Worm (Caenorhabditis elegans) whole organism, L4 larva: ENCODE results near the gene rer-1.
A peak's percentile ranks its signal among the peaks of the same experiment; 100 is the strongest.

Experiments
- F26F4.8 ChIP-seq: fragments of 200-800 bp; sonication (Bioruptor generic); conservative IDR thresholded peaks from 2 replicates; pipeline ENCODE4 v1.3.6; 2022; ENCODE audit warnings: missing genetic modification characterization, missing compliant biosample characterization
- F37D6.2 ChIP-seq: sonication (generic microtip); optimal IDR thresholded peaks from 2 replicates; lab custom pipeline; 2016; ENCODE audit warnings: mild to moderate bottlenecking, missing genetic modification characterization, missing compliant biosample characterization
- F49E8.2 ChIP-seq: sonication (generic microtip); optimal IDR thresholded peaks from 2 replicates; lab custom pipeline; 2016; ENCODE audit warnings: missing compliant biosample characterization, mild to moderate bottlenecking, missing genetic modification characterization, borderline replicate concordance
- Y105C5A.15 ChIP-seq: fragments of 200-800 bp; sonication (Bioruptor generic); IDR thresholded peaks from 2 replicates; pipeline ENCODE4 v1.3.6; 2022; ENCODE audit warnings: missing genetic modification characterization, missing compliant biosample characterization
- ZK337.2 ChIP-seq: fragments of 200-800 bp; sonication (Bioruptor generic); IDR thresholded peaks from 2 replicates; pipeline ENCODE4 v1.3.6; 2022; ENCODE audit warnings: missing genetic modification reagents, missing genetic modification characterization, missing compliant biosample characterization
- aha-1 ChIP-seq: fragments of 150-350 bp; peaks from one replicate; lab custom pipeline; 2014; ENCODE audit warnings: missing biosample characterization, missing genetic modification characterization
- ceh-20 ChIP-seq: fragments of 200-800 bp; sonication (Bioruptor generic); IDR thresholded peaks from 2 replicates; pipeline ENCODE4 v1.3.6; 2022; ENCODE audit warnings: missing genetic modification reagents, missing genetic modification characterization, missing compliant biosample characterization
- ceh-32 ChIP-seq: sonication (generic microtip); optimal IDR thresholded peaks from 2 replicates; lab custom pipeline; 2016; ENCODE audit warnings: mild to moderate bottlenecking, missing genetic modification characterization, missing compliant biosample characterization; ENCODE audit not compliant: poor library complexity
- ceh-62 ChIP-seq: sonication (generic microtip); optimal IDR thresholded peaks from 2 replicates; lab custom pipeline; 2017; ENCODE audit warnings: missing biosample characterization, missing genetic modification characterization
- ces-1 ChIP-seq: fragments of 150-350 bp; sonication (generic microtip); optimal IDR thresholded peaks from 4 replicates; lab custom pipeline; 2014; ENCODE audit warnings: missing biosample characterization, missing genetic modification reagents, missing genetic modification characterization
- daf-16 ChIP-seq, 3 experiments: sonication (generic microtip); optimal IDR thresholded peaks; 2 replicates each; lab custom pipeline; 2016 to 2017; ENCODE audit warnings: missing genetic modification characterization in 3 of 3, missing genetic modification reagents in 3 of 3, mild to moderate bottlenecking in 2 of 3, missing compliant biosample characterization in 2 of 3, missing biosample characterization in 1 of 3, moderate library complexity in 1 of 3
- dmd-6 ChIP-seq: fragments of 200-800 bp; sonication (Bioruptor generic); IDR thresholded peaks from 2 replicates; pipeline ENCODE4 v1.3.6; 2022; ENCODE audit warnings: missing genetic modification reagents, missing genetic modification characterization, missing compliant biosample characterization
- dmd-8 ChIP-seq: fragments of 200-800 bp; sonication (Bioruptor generic); IDR thresholded peaks from 2 replicates; pipeline ENCODE4 v1.3.6; 2022; ENCODE audit warnings: missing genetic modification characterization, missing compliant biosample characterization
- fkh-10 ChIP-seq: fragments of 150-350 bp; optimal IDR thresholded peaks from 2 replicates; lab custom pipeline; 2014; ENCODE audit warnings: missing biosample characterization, missing genetic modification reagents, missing genetic modification characterization
- gei-8 ChIP-seq: fragments of 200-800 bp; sonication (Bioruptor generic); optimal IDR thresholded peaks from 2 replicates; lab custom pipeline; 2018; ENCODE audit warnings: mild to moderate bottlenecking, missing genetic modification characterization, missing compliant biosample characterization
- hif-1 ChIP-seq, 2 experiments: sonication (generic microtip); optimal IDR thresholded peaks; 2 replicates each; lab custom pipeline; 2016 to 2017; ENCODE audit warnings: missing compliant biosample characterization in 2 of 2, missing genetic modification characterization in 2 of 2, missing genetic modification reagents in 2 of 2, missing genotype in 2 of 2, mild to moderate bottlenecking in 1 of 2
- hlh-11 ChIP-seq: fragments of 200-800 bp; sonication (Bioruptor generic); optimal IDR thresholded peaks from 2 replicates; lab custom pipeline; 2018; ENCODE audit warnings: mild to moderate bottlenecking, missing genetic modification characterization, missing compliant biosample characterization
- hlh-30 ChIP-seq: sonication (generic microtip); optimal IDR thresholded peaks from 2 replicates; lab custom pipeline; 2017; ENCODE audit warnings: antibody characterized with exemption, mild to moderate bottlenecking, missing genetic modification characterization, missing compliant biosample characterization; ENCODE audit not compliant: insufficient read depth
- hmg-1.1 ChIP-seq: fragments of 200-800 bp; sonication (Bioruptor generic); IDR thresholded peaks from 2 replicates; pipeline ENCODE4 v1.3.6; 2022; ENCODE audit warnings: missing genetic modification reagents, missing genetic modification characterization, missing compliant biosample characterization
- lim-7 ChIP-seq: fragments of 200-800 bp; sonication (Bioruptor generic); IDR thresholded peaks from 2 replicates; pipeline ENCODE4 v1.3.6; 2022; ENCODE audit warnings: missing genetic modification characterization, missing compliant biosample characterization
- lin-13 ChIP-seq: fragments of 150-350 bp; optimal IDR thresholded peaks from 2 replicates; lab custom pipeline; 2014; ENCODE audit warnings: missing biosample characterization, missing genetic modification reagents, missing genetic modification characterization
- lin-15B ChIP-seq: fragments of 150-350 bp; sonication (generic microtip); optimal IDR thresholded peaks from 3 replicates; lab custom pipeline; 2014; ENCODE audit warnings: missing biosample characterization, missing genetic modification characterization
- lsy-2 ChIP-seq, 2 experiments: fragments of 150-350 bp in 1 of 2; sonication (generic microtip) in 1 of 2; optimal IDR thresholded peaks; 2 replicates each; lab custom pipeline; 2014 to 2017; ENCODE audit warnings: missing biosample characterization in 2 of 2, missing genetic modification characterization in 2 of 2
- madf-5 ChIP-seq, 2 experiments: fragments of 200-800 bp; sonication (Bioruptor generic); IDR thresholded peaks; 2 replicates each; pipeline ENCODE4 v1.3.6; 2022; ENCODE audit warnings: missing compliant biosample characterization in 2 of 2, missing genetic modification characterization in 2 of 2
- mdl-1 ChIP-seq, 2 experiments: fragments of 150-350 bp in 1 of 2; sonication (generic microtip) in 1 of 2; optimal IDR thresholded peaks; 2 replicates each; lab custom pipeline; 2014 to 2017; ENCODE audit warnings: missing biosample characterization in 2 of 2, missing genetic modification characterization in 2 of 2
- mdt-29 ChIP-seq: fragments of 200-800 bp; sonication (Bioruptor generic); IDR thresholded peaks from 2 replicates; pipeline ENCODE4 v1.3.6; 2022; ENCODE audit warnings: missing genetic modification reagents, missing genetic modification characterization, missing compliant biosample characterization
- mep-1 ChIP-seq: fragments of 150-350 bp; sonication (generic microtip); optimal IDR thresholded peaks from 3 replicates; lab custom pipeline; 2014; ENCODE audit warnings: missing biosample characterization, missing genetic modification characterization
- mes-2 ChIP-seq: sonication (generic microtip); optimal IDR thresholded peaks from 2 replicates; lab custom pipeline; 2016; ENCODE audit warnings: missing genotype, mild to moderate bottlenecking, missing genetic modification characterization, missing compliant biosample characterization; ENCODE audit not compliant: poor library complexity, severe bottlenecking
- mxl-3 ChIP-seq: fragments of 200-800 bp; sonication (Bioruptor generic); optimal IDR thresholded peaks from 2 replicates; lab custom pipeline; 2018; ENCODE audit warnings: mild to moderate bottlenecking, missing genetic modification characterization, missing compliant biosample characterization
- nhr-11 ChIP-seq: fragments of 150-350 bp; optimal IDR thresholded peaks from 2 replicates; lab custom pipeline; 2014; ENCODE audit warnings: missing biosample characterization, missing genetic modification characterization
- nhr-42 ChIP-seq: fragments of 200-800 bp; sonication (Bioruptor generic); IDR thresholded peaks from 2 replicates; pipeline ENCODE4 v1.3.6; 2022; ENCODE audit warnings: missing genetic modification characterization, missing compliant biosample characterization
- nhr-48 ChIP-seq: sonication (generic microtip); optimal IDR thresholded peaks from 2 replicates; lab custom pipeline; 2016; ENCODE audit warnings: mild to moderate bottlenecking, missing genetic modification characterization, missing compliant biosample characterization
- pha-4 ChIP-seq, 2 experiments: fragments of 150-350 bp in 1 of 2; fragments of 200-800 bp in 1 of 2; sonication (Bioruptor generic) in 1 of 2; IDR thresholded peaks in 1 of 2; optimal IDR thresholded peaks in 1 of 2; 2 replicates each; pipeline versions ENCODE4 v1.3.6 to Lab custom; 2014 to 2022; ENCODE audit warnings: missing genetic modification characterization in 2 of 2, missing genetic modification reagents in 2 of 2, missing biosample characterization in 1 of 2, missing compliant biosample characterization in 1 of 2
- rbr-2 ChIP-seq: sonication (generic microtip); optimal IDR thresholded peaks from 2 replicates; lab custom pipeline; 2016; ENCODE audit warnings: missing genotype, missing genetic modification characterization, missing compliant biosample characterization
- set-16 ChIP-seq: fragments of 200-800 bp; sonication (Bioruptor generic); IDR thresholded peaks from 2 replicates; pipeline ENCODE4 v1.3.6; 2022; ENCODE audit warnings: missing genetic modification reagents, missing genetic modification characterization, missing compliant biosample characterization
- tag-97 ChIP-seq: fragments of 200-800 bp; sonication (Bioruptor generic); IDR thresholded peaks from 2 replicates; pipeline ENCODE4 v1.3.6; 2022; ENCODE audit warnings: missing genetic modification characterization, missing compliant biosample characterization
- tra-1 ChIP-seq: fragments of 200-800 bp; sonication (Bioruptor generic); IDR thresholded peaks from 2 replicates; pipeline ENCODE4 v1.3.6; 2022; ENCODE audit warnings: missing genetic modification reagents, missing genetic modification characterization, missing compliant biosample characterization
- unc-130 ChIP-seq: sonication (generic microtip); optimal IDR thresholded peaks from 2 replicates; lab custom pipeline; 2016; ENCODE audit warnings: missing genetic modification reagents, missing genetic modification characterization, missing compliant biosample characterization
- unc-62 ChIP-seq, 3 experiments: fragments of 150-350 bp in 1 of 3; sonication (generic microtip); optimal IDR thresholded peaks in 2 of 3; peaks in 1 of 3; 1 replicate in 1 of 3; 2 replicates in 2 of 3; lab custom pipeline; 2014 to 2017; ENCODE audit warnings: missing biosample characterization in 3 of 3, missing genetic modification characterization in 3 of 3, missing genetic modification reagents in 3 of 3, missing genotype in 1 of 3

The rer-1 gene

ce11 chrII:8796391-8796790 lies 14.8 kb upstream of the rer-1 start:
- TF ChIP-seq ceh-62 (tag; lab: Kevin White, UChicago), result no peak
- no peak for TF ChIP-seq mxl-3 (GFP tag; lab: Kevin White, UChicago)
- peak; percentile 3 to 76 for TF ChIP-seq mdl-1 (tag; optimal IDR thresholded peaks at IDR 0.05; lab: Kevin White, UChicago)
- peak; percentile 76 for TF ChIP-seq dmd-6
- TF ChIP-seq tag-97 (GFP tag; lab: Robert Waterston, UW), result peak; percentile 98
- TF ChIP-seq fkh-10, result peak; percentile 96
- peak; percentile 6 for TF ChIP-seq ceh-32
- no peak for TF ChIP-seq nhr-42 (GFP tag; lab: Robert Waterston, UW)
- TF ChIP-seq hlh-30, result peak; percentile 67
- TF ChIP-seq aha-1 (tag; lab: Kevin White, UChicago), result peak; percentile 41
- 0 out of 2 replicates have a peak, but pooled peaks have one; percentile 30 for TF ChIP-seq tra-1 (GFP tag; lab: Robert Waterston, UW)
- TF ChIP-seq nhr-48 (tag; lab: Kevin White, UChicago), result peak; percentile 54
- TF ChIP-seq lsy-2 (tag; optimal IDR thresholded peaks at IDR 0.05; lab: Kevin White, UChicago), result peak; percentile 50 to 74
- peak; percentile 63 for TF ChIP-seq nhr-11
- no peak for TF ChIP-seq F26F4.8 (GFP tag; lab: Robert Waterston, UW)
- no peak for TF ChIP-seq lin-13
- TF ChIP-seq unc-62 (GFP tag; optimal IDR thresholded peaks at IDR 0.05 in 1 of 2; lab: Kevin White, UChicago), result peak in 1 of 2 experiments; percentile 88
- TF ChIP-seq unc-62 (tag; optimal IDR thresholded peaks at IDR 0.05; lab: Kevin White, UChicago), result no peak
- 0 out of 2 replicates have a peak, but pooled peaks have one; percentile 35 for TF ChIP-seq ZK337.2 (GFP tag; lab: Robert Waterston, UW)
- peak; percentile 77 for TF ChIP-seq mep-1 (tag; lab: Kevin White, UChicago)
- TF ChIP-seq ceh-20 (GFP tag; lab: Robert Waterston, UW), result peak; percentile 72; the same call in 1 of the 2 replicates
- peak; percentile 49 for TF ChIP-seq hmg-1.1 (GFP tag; lab: Robert Waterston, UW)
- peak; percentile 25 for TF ChIP-seq ces-1
- TF ChIP-seq F49E8.2 (tag; lab: Kevin White, UChicago), result no peak
- TF ChIP-seq madf-5 (GFP tag; IDR thresholded peaks at IDR 0.05; lab: Robert Waterston, UW), result no peak
- no peak for TF ChIP-seq lim-7 (GFP tag; lab: Robert Waterston, UW)
- peak in 1 of 2 experiments; percentile 76 for TF ChIP-seq hif-1 (tag; optimal IDR thresholded peaks at IDR 0.05; lab: Kevin White, UChicago)
- TF ChIP-seq set-16 (GFP tag; lab: Robert Waterston, UW), result peak; percentile 57; the same call in 1 of the 2 replicates
- TF ChIP-seq daf-16 (GFP tag; optimal IDR thresholded peaks at IDR 0.05; lab: Kevin White, UChicago), result peak in 1 of 2 experiments; percentile 49
- TF ChIP-seq daf-16 (tag; optimal IDR thresholded peaks at IDR 0.05; lab: Kevin White, UChicago), result no peak
- 0 out of 2 replicates have a peak, but pooled peaks have one; percentile 55 for TF ChIP-seq dmd-8 (GFP tag; lab: Robert Waterston, UW)
- no peak for TF ChIP-seq mes-2 (tag; lab: Kevin White, UChicago)
- peak; percentile 59 for TF ChIP-seq F37D6.2 (tag; lab: Kevin White, UChicago)
- no peak for TF ChIP-seq lin-15B (tag; lab: Kevin White, UChicago)
- TF ChIP-seq hlh-11 (tag; lab: Kevin White, UChicago), result peak; percentile 57
- TF ChIP-seq gei-8, result peak; percentile 48
- TF ChIP-seq unc-130 (GFP tag; lab: Kevin White, UChicago), result no peak
- peak; percentile 88 for TF ChIP-seq rbr-2 (tag; lab: Kevin White, UChicago)

ce11 chrII:8799725-8800124 lies 11.4 kb upstream of the rer-1 start:
- TF ChIP-seq pha-4 (GFP tag; IDR thresholded peaks at IDR 0.05; lab: Robert Waterston, UW) (no peak), pha-4 (tag; optimal IDR thresholded peaks at IDR 0.05; lab: Kevin White, UChicago) (no peak), Y105C5A.15 (GFP tag; lab: Robert Waterston, UW) (no peak), dmd-6 (peak; percentile 42), mdt-29 (GFP tag; lab: Robert Waterston, UW) (no peak), lin-13 (no peak)
- TF ChIP-seq, all 104 proteins: peak for 1
